Fruit fly (Drosophila melanogaster): Measurements from ENCODE around the gene ome.

Gene ome

dm6 chr3L:14755046-14755643, 82.5 kb downstream of the ome start (continued):
- peak; percentile 76 for TF ChIP-seq cg (GFP tag; optimal IDR thresholded peaks at IDR 0.05)
- TF ChIP-seq CG1024 (GFP tag; IDR thresholded peaks at IDR 0.05) = no peak
- no peak for TF ChIP-seq aop (GFP tag; IDR thresholded peaks at IDR 0.05)
- no peak for TF ChIP-seq CG12744 (GFP tag; optimal IDR thresholded peaks at IDR 0.05)
- TF ChIP-seq otp (GFP tag; IDR thresholded peaks at IDR 0.05) = no peak; the same call in 2 of the 3 replicates
- no peak for TF ChIP-seq CG16779 (GFP tag; IDR thresholded peaks at IDR 0.05)
- no peak for TF ChIP-seq H15 (GFP tag; IDR thresholded peaks at IDR 0.05)
- no peak for TF ChIP-seq tgo (GFP tag; IDR thresholded peaks at IDR 0.05)
- TF ChIP-seq CG3847 (GFP tag; IDR thresholded peaks at IDR 0.05) = no peak
- peak; percentile 74 for TF ChIP-seq sqz (GFP tag; optimal IDR thresholded peaks at IDR 0.05)
- peak; percentile 61 for TF ChIP-seq CG17359 (tag; optimal IDR thresholded peaks at IDR 0.05)
- no peak for TF ChIP-seq CG31365 (tag; optimal IDR thresholded peaks at IDR 0.05)
- no peak for TF ChIP-seq ewg (GFP tag; optimal IDR thresholded peaks at IDR 0.05)
- no peak for TF ChIP-seq CG12071 (GFP tag; optimal IDR thresholded peaks at IDR 0.05)
- TF ChIP-seq E2f1 (GFP tag; IDR thresholded peaks at IDR 0.05) = peak; percentile 35; the same call in 1 of the 2 replicates
- no peak for TF ChIP-seq nerfin-2 (GFP tag; IDR thresholded peaks at IDR 0.05; ENCODE audit: partially characterized antibody)
- TF ChIP-seq CG30020 (tag; optimal IDR thresholded peaks at IDR 0.05) = no peak
- TF ChIP-seq zfh1 (GFP tag; IDR thresholded peaks at IDR 0.05) = no peak
- TF ChIP-seq chm (GFP tag; IDR thresholded peaks at IDR 0.05) = no peak
- no peak for TF ChIP-seq NC2α (GFP tag; optimal IDR thresholded peaks at IDR 0.05)
- no peak for TF ChIP-seq Blimp-1 (GFP tag; optimal IDR thresholded peaks at IDR 0.05)
- TF ChIP-seq CG6813 (GFP tag; optimal IDR thresholded peaks at IDR 0.05) = peak; percentile 30
- no peak for TF ChIP-seq repo (GFP tag; optimal IDR thresholded peaks at IDR 0.05)
- TF ChIP-seq oc (tag; optimal IDR thresholded peaks at IDR 0.05) = no peak
- no peak for TF ChIP-seq CG33557 (GFP tag; optimal IDR thresholded peaks at IDR 0.05)
- TF ChIP-seq CG15601 (tag; optimal IDR thresholded peaks at IDR 0.05) = no peak
- no peak for TF ChIP-seq klu (GFP tag; IDR thresholded peaks at IDR 0.05)
- no peak for TF ChIP-seq Stat92E (GFP tag; optimal IDR thresholded peaks at IDR 0.05)
- no peak for TF ChIP-seq tap (tag; optimal IDR thresholded peaks at IDR 0.05)
- no peak for TF ChIP-seq CG10321 (GFP tag; IDR thresholded peaks at IDR 0.05)
- no peak for TF ChIP-seq CG2712 (tag; optimal IDR thresholded peaks at IDR 0.05)
- peak; percentile 100 for TF ChIP-seq pros (GFP tag; optimal IDR thresholded peaks at IDR 0.05)
- TF ChIP-seq Spps (tag; optimal IDR thresholded peaks at IDR 0.05) = no peak
- no peak for TF ChIP-seq bowl (GFP tag; IDR thresholded peaks at IDR 0.05)
- no peak for TF ChIP-seq Fer2 (tag; optimal IDR thresholded peaks at IDR 0.05)
- TF ChIP-seq CTCF (GFP tag; optimal IDR thresholded peaks at IDR 0.05) = no peak
- no peak for TF ChIP-seq CG15011 (GFP tag; optimal IDR thresholded peaks at IDR 0.05)
- TF ChIP-seq CG11695 (GFP tag; IDR thresholded peaks at IDR 0.05) = peak; percentile 15; the same call in 1 of the 3 replicates
- TF ChIP-seq wek (GFP tag; optimal IDR thresholded peaks at IDR 0.05) = no peak
- TF ChIP-seq lov (optimal IDR thresholded peaks at IDR 0.05) = no peak
- no peak for TF ChIP-seq lov (GFP tag; IDR thresholded peaks at IDR 0.05)
- no peak for TF ChIP-seq kah (GFP tag; optimal IDR thresholded peaks at IDR 0.05)
- TF ChIP-seq dpn (GFP tag; optimal IDR thresholded peaks at IDR 0.05) = no peak
- no peak for TF ChIP-seq CG3838 (GFP tag; optimal IDR thresholded peaks at IDR 0.05)
- TF ChIP-seq tx (GFP tag; optimal IDR thresholded peaks at IDR 0.05) = no peak
- no peak for TF ChIP-seq ato (GFP tag; IDR thresholded peaks at IDR 0.05; ENCODE audit: partially characterized antibody)
- no peak for TF ChIP-seq sc (optimal IDR thresholded peaks at IDR 0.05)
- TF ChIP-seq sc (GFP tag; optimal IDR thresholded peaks at IDR 0.05) = no peak
- no peak for TF ChIP-seq CG11093 (GFP tag; IDR thresholded peaks at IDR 0.05)
- no peak for TF ChIP-seq Hmr (GFP tag; optimal IDR thresholded peaks at IDR 0.05)
- TF ChIP-seq Poxn (GFP tag; IDR thresholded peaks at IDR 0.05) = no peak
- TF ChIP-seq ase (GFP tag; IDR thresholded peaks at IDR 0.05) = no peak

Measured in whole organism, embryonic.